Worm (Caenorhabditis elegans): Measurements from ENCODE around the gene dmsr-4.

The dmsr-4 gene

ce11 chrII:356969-357368 lies at the start of gene dmsr-4:
dmsr-4 (minus strand) TSS chrII:357069.
- no peak for TF ChIP-seq unc-62 (GFP tag; optimal IDR thresholded peaks at IDR 0.05)

- TF ChIP-seq unc-62 (GFP tag; optimal IDR thresholded peaks at IDR 0.05): no peak
Observed at ce11 chrII:402435-402834, 45.6 kb upstream of the dmsr-4 start, which contains the start of gene clec-10. clec-10 (plus strand) TSS chrII:402678.

- no peak for TF ChIP-seq unc-62 (GFP tag; optimal IDR thresholded peaks at IDR 0.05)
Observed at ce11 chrII:401211-401610, 44.3 kb upstream of the dmsr-4 start.

ce11 chrII:400167-400566 lies 43.3 kb upstream of the dmsr-4 start:
- TF ChIP-seq unc-62 (GFP tag; optimal IDR thresholded peaks at IDR 0.05): no peak

ce11 chrII:399321-399720 lies 42.5 kb upstream of the dmsr-4 start, which contains the start of gene C03H5.6:
C03H5.6 (minus strand) TSS chrII:399421.
- no peak for TF ChIP-seq unc-62 (GFP tag; optimal IDR thresholded peaks at IDR 0.05)

DNA sequence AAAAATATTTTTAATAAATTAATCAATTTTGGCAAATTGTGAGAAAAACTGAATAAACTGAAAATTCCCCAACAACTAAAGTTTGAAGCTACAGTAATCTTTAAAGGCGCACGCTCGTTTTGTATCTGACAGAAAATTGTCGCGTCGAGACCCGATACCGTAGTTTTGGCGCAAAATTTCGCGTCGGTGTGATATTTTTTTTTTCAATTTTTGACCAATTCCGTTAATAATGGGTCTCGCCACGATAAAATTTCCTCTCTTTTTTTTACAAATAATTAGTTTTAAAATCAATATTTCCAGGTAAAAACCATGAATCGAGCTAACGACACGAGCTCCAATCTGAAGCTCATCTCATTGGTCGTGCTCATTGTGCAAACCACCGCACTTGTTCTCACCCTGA lies 31.7 kb upstream of the dmsr-4 start, which contains the start of gene nstp-4:
TSS of gene nstp-4 (plus strand) at position 301 of the 400 bp plus-strand sequence.
- TF ChIP-seq unc-62 (GFP tag; optimal IDR thresholded peaks at IDR 0.05): no peak

ce11 chrII:387844-388355 lies 31.0 kb upstream of the dmsr-4 start:
- TF ChIP-seq unc-62 (GFP tag; optimal IDR thresholded peaks at IDR 0.05): no peak

ce11 chrII:385957-386356 lies 29.1 kb upstream of the dmsr-4 start, which contains the start of gene C03H5.3:
C03H5.3 (plus strand) TSS chrII:386088.
- no peak for TF ChIP-seq unc-62 (GFP tag; optimal IDR thresholded peaks at IDR 0.05)

- no peak for TF ChIP-seq unc-62 (GFP tag; optimal IDR thresholded peaks at IDR 0.05)
Observed at ce11 chrII:385258-385657, 28.4 kb upstream of the dmsr-4 start, which contains the start of gene C03H5.5. C03H5.5 (minus strand) TSS chrII:385358.

DNA sequence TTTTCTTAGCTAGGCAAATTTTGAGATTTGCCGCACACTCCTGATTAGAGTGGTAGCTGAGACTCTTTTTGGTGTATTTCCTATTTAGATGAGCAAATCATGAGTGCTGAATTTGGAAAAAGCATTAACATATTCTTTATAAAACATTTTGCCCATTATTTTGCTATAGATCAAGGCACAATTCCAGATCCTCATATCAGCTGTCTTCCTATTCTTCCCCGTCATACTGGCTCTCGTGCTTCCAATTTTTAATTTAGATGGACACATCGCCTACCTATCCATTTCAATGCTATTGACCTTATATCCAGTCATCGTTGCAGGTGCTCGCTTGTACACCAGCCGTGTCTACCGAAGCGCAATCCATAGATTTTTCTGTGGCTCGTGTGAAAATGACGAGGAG lies 23.1 kb upstream of the dmsr-4 start, which contains the start of gene C03H5.7:
TSS of gene C03H5.7 (plus strand) at position 301 of the 400 bp plus-strand sequence.
- no peak for TF ChIP-seq unc-62 (GFP tag; optimal IDR thresholded peaks at IDR 0.05)

DNA sequence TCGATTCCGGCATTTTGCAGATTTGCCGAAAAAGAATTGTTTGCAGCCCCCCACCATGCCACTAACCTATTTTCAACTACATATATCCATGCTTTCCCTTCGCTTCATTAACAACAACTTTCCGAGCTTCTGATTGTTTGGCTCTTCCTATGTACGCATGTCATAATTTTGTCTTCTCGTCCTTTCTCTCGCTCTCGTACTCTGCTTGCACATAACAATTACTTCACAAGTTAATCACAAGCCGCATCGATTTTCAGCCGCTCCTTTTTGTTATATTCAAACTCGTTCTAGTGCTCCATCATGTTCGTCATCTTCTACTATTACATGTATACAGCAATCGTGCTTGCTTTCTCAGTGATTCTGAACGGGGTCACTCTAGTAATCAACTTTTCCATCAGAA lies 21.5 kb upstream of the dmsr-4 start, which contains the start of gene C03H5.9:
TSS of gene C03H5.9 (plus strand) at position 301 of the 400 bp plus-strand sequence.
- no peak for TF ChIP-seq unc-62 (GFP tag; optimal IDR thresholded peaks at IDR 0.05)

- TF ChIP-seq unc-62 (GFP tag; optimal IDR thresholded peaks at IDR 0.05): no peak
Observed at ce11 chrII:374950-375349, 18.1 kb upstream of the dmsr-4 start, which contains the start of gene C03H5.4. C03H5.4 (plus strand) TSS chrII:375250.

DNA sequence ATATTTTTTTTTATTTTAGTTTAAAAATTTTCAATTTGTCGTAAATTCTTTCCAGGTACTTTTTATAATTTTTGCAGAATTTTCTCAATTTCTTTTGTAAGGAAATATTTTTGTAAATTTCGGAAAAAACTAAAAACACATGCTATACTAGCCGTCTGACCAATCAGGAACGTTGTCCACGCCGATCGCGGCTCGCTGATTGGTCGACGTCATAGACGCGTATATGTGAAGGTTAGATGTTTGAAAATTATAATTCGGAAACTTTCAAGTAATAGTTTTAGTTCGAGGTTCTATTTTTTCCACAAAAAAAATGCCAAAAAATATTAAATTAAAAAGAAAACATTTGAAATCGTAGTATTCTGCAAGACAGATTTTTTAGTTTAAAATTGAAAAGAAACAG lies 15.4 kb upstream of the dmsr-4 start:
- no peak for TF ChIP-seq unc-62 (GFP tag; optimal IDR thresholded peaks at IDR 0.05)

- no peak for TF ChIP-seq unc-62 (GFP tag; optimal IDR thresholded peaks at IDR 0.05)
Observed at ce11 chrII:371549-371948, 14.7 kb upstream of the dmsr-4 start.

DNA sequence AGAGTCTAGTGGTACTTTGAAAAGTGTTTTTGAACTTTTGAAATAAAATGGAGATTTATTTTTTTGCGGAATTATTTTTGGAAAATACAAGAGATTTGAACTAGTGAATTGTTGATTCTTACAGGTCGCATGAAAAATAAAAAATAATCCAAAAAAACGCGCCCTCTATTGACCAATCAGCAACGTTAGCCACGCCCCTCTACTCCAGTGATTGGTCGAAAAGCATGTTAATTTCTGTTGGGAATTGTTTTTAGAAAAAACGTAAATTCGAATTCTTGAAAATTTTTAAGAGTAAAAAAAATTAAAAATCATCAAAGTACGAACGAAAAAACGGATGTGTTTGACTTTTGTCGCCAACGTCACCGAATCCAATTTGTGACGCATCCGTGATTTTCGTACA lies 13.5 kb upstream of the dmsr-4 start:
- no peak for TF ChIP-seq unc-62 (GFP tag; optimal IDR thresholded peaks at IDR 0.05)

DNA sequence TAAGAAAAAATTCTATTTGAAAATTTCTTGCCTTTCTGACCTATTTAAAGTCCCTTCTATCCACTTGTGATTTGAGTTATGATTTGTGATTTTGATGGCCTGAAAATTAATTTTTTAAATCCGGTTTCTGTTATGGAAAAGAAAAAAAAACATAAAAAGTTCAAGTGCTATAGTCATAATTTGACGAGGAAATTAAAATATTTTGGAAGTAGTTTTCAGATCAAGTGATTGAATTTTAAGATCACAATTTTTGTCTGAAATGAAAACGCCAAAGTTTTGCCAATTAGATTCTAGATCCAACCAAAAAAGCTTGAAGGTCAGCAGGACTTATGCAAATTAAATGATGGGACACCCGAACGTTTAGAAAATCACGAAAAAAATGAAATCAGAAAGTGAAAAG lies 10.6 kb upstream of the dmsr-4 start, which contains the start of gene ptr-3:
TSS of gene ptr-3 (minus strand) at position 101 of the 400 bp plus-strand sequence.
- no peak for TF ChIP-seq unc-62 (GFP tag; optimal IDR thresholded peaks at IDR 0.05)

- no peak for TF ChIP-seq unc-62 (GFP tag; optimal IDR thresholded peaks at IDR 0.05)
Observed at ce11 chrII:354494-354893, 2.4 kb downstream of the dmsr-4 start.

DNA sequence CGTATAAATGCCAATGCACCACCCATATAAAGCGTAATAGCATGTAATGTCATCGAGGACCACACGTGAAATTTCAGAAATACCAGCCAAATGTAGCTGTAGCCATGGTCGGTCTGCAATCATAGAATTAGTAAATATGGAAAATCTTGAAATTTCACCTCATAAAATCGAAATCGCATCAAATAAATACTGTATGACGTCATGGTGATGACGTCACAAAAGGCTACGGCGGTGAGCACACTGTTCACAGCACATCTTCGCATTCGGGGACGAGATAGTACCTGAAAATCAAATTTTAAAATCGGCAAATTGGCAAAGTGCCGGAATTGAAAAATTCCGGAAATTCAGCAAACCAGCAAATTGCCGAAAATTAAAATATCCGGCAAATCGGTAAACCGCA lies 7.1 kb downstream of the dmsr-4 start:
- TF ChIP-seq unc-62 (GFP tag; optimal IDR thresholded peaks at IDR 0.05): no peak
